Fruit fly (Drosophila melanogaster) whole organism, pupa: ENCODE measurements around the gene sdt.

Source experiments
- CG10348 ChIP-seq: fragments of 200-800 bp; sonication (Bioruptor generic); IDR thresholded peaks from 2 replicates; pipeline ENCODE4 v1.3.6; 2022; ENCODE audit warnings: missing biosample characterization, missing genetic modification characterization
- CG12605 ChIP-seq: fragments of 200-800 bp; sonication (Bioruptor generic); IDR thresholded peaks from 2 replicates; pipeline ENCODE4 v1.3.6; 2022; ENCODE audit warnings: missing biosample characterization, missing genetic modification characterization
- CG15710 ChIP-seq: fragments of 200-800 bp; sonication (Bioruptor generic); optimal IDR thresholded peaks from 2 replicates; lab custom pipeline; 2018; ENCODE audit warnings: missing biosample characterization, mild to moderate bottlenecking, missing genetic modification characterization, moderate library complexity
- CG17806 ChIP-seq: fragments of 200-800 bp; sonication (Bioruptor generic); optimal IDR thresholded peaks from 2 replicates; lab custom pipeline; 2018; ENCODE audit warnings: missing biosample characterization, mild to moderate bottlenecking, missing genetic modification characterization, moderate library complexity
- CG4496 ChIP-seq: fragments of 200-800 bp; sonication (Bioruptor generic); IDR thresholded peaks from 3 replicates; pipeline ENCODE4 v1.3.6; 2022; ENCODE audit warnings: missing biosample characterization, missing genetic modification characterization
- CG8301 ChIP-seq: fragments of 200-800 bp; sonication (Bioruptor generic); optimal IDR thresholded peaks from 2 replicates; lab custom pipeline; 2018; ENCODE audit warnings: missing biosample characterization, mild to moderate bottlenecking, missing genetic modification characterization
- CG9948 ChIP-seq: fragments of 200-800 bp; sonication (Bioruptor generic); optimal IDR thresholded peaks from 2 replicates; lab custom pipeline; 2018; ENCODE audit warnings: missing biosample characterization, mild to moderate bottlenecking, missing genetic modification characterization, moderate library complexity
- D1 ChIP-seq: fragments of 200-800 bp; sonication (Bioruptor generic); optimal IDR thresholded peaks from 2 replicates; lab custom pipeline; 2018; ENCODE audit warnings: missing biosample characterization, mild to moderate bottlenecking, missing genetic modification characterization, moderate library complexity
- EcR ChIP-seq: fragments of 200-800 bp; sonication (Bioruptor generic); optimal IDR thresholded peaks from 3 replicates; lab custom pipeline; 2019; ENCODE audit warnings: missing biosample characterization, missing genetic modification characterization, mild to moderate bottlenecking, moderate library complexity, missing genetic modification reagents
- Pif1A ChIP-seq: fragments of 200-800 bp; sonication (Bioruptor generic); optimal IDR thresholded peaks from 3 replicates; lab custom pipeline; 2016; ENCODE audit warnings: missing biosample characterization, missing genetic modification characterization
- Snoo ChIP-seq: fragments of 200-800 bp; sonication (Bioruptor generic); optimal IDR thresholded peaks from 3 replicates; lab custom pipeline; 2017; ENCODE audit warnings: missing biosample characterization, mild to moderate bottlenecking, missing genetic modification characterization, inconsistent platforms
- gl ChIP-seq: fragments of 200-800 bp; sonication (Bioruptor generic); optimal IDR thresholded peaks from 2 replicates; lab custom pipeline; 2018; ENCODE audit warnings: missing biosample characterization, mild to moderate bottlenecking, missing genetic modification characterization

DNA sequence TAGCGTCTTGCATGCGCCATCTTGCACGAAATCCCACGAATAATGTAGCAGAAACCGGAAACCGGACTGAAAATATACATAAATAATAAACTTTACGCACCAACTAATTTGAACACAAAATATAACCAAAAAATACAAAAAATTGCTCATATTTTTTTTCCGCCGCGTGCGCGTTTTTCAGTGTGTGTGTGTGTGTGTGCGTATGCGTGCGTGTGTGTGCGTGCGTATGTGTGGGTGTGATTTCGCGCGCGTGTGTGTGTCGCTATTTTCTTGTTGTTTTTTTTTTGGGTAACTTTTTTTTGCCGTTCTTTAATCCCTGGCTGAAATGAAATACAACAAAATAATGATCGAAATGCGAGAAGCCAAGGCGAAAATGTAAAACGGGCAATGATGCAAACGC lies 640 bp downstream of the sdt start:
- TF ChIP-seq CG12605 (GFP tag; lab: Robert Waterston, UW) = no peak
- no peak for TF ChIP-seq CG10348 (GFP tag; lab: Robert Waterston, UW)
- TF ChIP-seq CG4496 (GFP tag; lab: Robert Waterston, UW) = no peak
- no peak for TF ChIP-seq CG15710 (tag; lab: Kevin White, UChicago)
- TF ChIP-seq EcR = no peak
- no peak for TF ChIP-seq CG8301
- no peak for TF ChIP-seq D1
- no peak for TF ChIP-seq CG17806 (tag; lab: Kevin White, UChicago)
- TF ChIP-seq gl (tag; lab: Kevin White, UChicago) = no peak
- no peak for TF ChIP-seq CG9948
- no peak for TF ChIP-seq Pif1A (GFP tag; lab: Kevin White, UChicago)
- TF ChIP-seq Snoo = no peak
